Fruit fly (Drosophila melanogaster): ENCODE results near the gene kdn.

dm6 chrX:6350213-6350679, at the start of gene kdn, which contains the start of gene ND-B16.6:
- TF ChIP-seq pan (optimal IDR thresholded peaks at IDR 0.05) (no peak), psq (optimal IDR thresholded peaks at IDR 0.05) (no peak), usp (GFP tag; optimal IDR thresholded peaks at IDR 0.05) (no peak)
